Worm (Caenorhabditis elegans) whole organism, young adult: Measurements from ENCODE around the gene F53F4.1.
A peak's percentile ranks its signal among the peaks of the same experiment; 100 is the strongest.

ENCODE experiments used
- B0035.1 ChIP-seq: sonication (generic microtip); optimal IDR thresholded peaks from 2 replicates; lab custom pipeline; 2016; ENCODE audit warnings: missing genetic modification characterization, mild to moderate bottlenecking, missing compliant biosample characterization, missing genotype, missing genetic modification reagents
- B0336.3 ChIP-seq: fragments of 200-800 bp; sonication (Bioruptor generic); IDR thresholded peaks from 2 replicates; pipeline ENCODE4 v1.3.6; 2022; ENCODE audit warnings: missing genetic modification characterization, missing compliant biosample characterization
- C17E4.6 ChIP-seq: fragments of 200-800 bp; sonication (Bioruptor generic); IDR thresholded peaks from 2 replicates; pipeline ENCODE4 v1.3.6; 2022; ENCODE audit warnings: missing genetic modification reagents, missing genetic modification characterization, missing compliant biosample characterization
- F23B12.7 ChIP-seq: sonication (generic microtip); optimal IDR thresholded peaks from 2 replicates; lab custom pipeline; 2017; ENCODE audit warnings: missing genetic modification characterization, mild to moderate bottlenecking, missing compliant biosample characterization, antibody characterized with exemption, moderate library complexity; ENCODE audit not compliant: insufficient read depth
- F33H1.4 ChIP-seq: fragments of 200-800 bp; sonication (Bioruptor generic); IDR thresholded peaks from 2 replicates; pipeline ENCODE4 v1.3.6; 2022; ENCODE audit warnings: missing genetic modification reagents, missing genetic modification characterization, missing compliant biosample characterization
- F57A8.1 ChIP-seq: fragments of 200-800 bp; sonication (Bioruptor generic); optimal IDR thresholded peaks from 2 replicates; lab custom pipeline; 2018; ENCODE audit warnings: mild to moderate bottlenecking, missing genetic modification characterization, moderate library complexity, missing compliant biosample characterization
- K11D2.4 ChIP-seq: fragments of 200-800 bp; sonication (Bioruptor generic); IDR thresholded peaks from 2 replicates; pipeline ENCODE4 v1.3.6; 2022; ENCODE audit warnings: missing genetic modification reagents, missing genetic modification characterization, missing compliant biosample characterization
- Y53F4B.3 ChIP-seq: fragments of 200-800 bp; sonication (Bioruptor generic); IDR thresholded peaks from 2 replicates; pipeline ENCODE4 v1.3.6; 2022; ENCODE audit warnings: missing genetic modification reagents, missing genetic modification characterization, missing compliant biosample characterization
- ama-1 ChIP-seq, 3 experiments: fragments of 150-350 bp in 1 of 3; sonication (generic microtip) in 2 of 3; optimal IDR thresholded peaks; 2 replicates each; lab custom pipeline; 2014 to 2018; ENCODE audit warnings: missing biosample characterization in 2 of 3, missing genetic modification characterization in 2 of 3, missing genetic modification reagents in 2 of 3
- aptf-3 ChIP-seq: fragments of 200-800 bp; sonication (Bioruptor generic); IDR thresholded peaks from 2 replicates; pipeline ENCODE4 v1.3.6; 2022; ENCODE audit warnings: missing genetic modification characterization, missing compliant biosample characterization
- athp-1 ChIP-seq: sonication (generic microtip); optimal IDR thresholded peaks from 2 replicates; lab custom pipeline; 2017; ENCODE audit warnings: mild to moderate bottlenecking, missing genetic modification characterization, missing compliant biosample characterization
- ceh-27 ChIP-seq: fragments of 200-800 bp; sonication (Bioruptor generic); optimal IDR thresholded peaks from 2 replicates; lab custom pipeline; 2018; ENCODE audit warnings: mild to moderate bottlenecking, missing genetic modification characterization, moderate library complexity, missing compliant biosample characterization
- ceh-58 ChIP-seq: fragments of 200-800 bp; sonication (Bioruptor generic); IDR thresholded peaks from 2 replicates; pipeline ENCODE4 v1.3.6; 2022; ENCODE audit warnings: missing genetic modification characterization, missing compliant biosample characterization
- ceh-79 ChIP-seq: sonication (generic microtip); optimal IDR thresholded peaks from 2 replicates; lab custom pipeline; 2017; ENCODE audit warnings: mild to moderate bottlenecking, missing genetic modification characterization, missing compliant biosample characterization
- efl-1 ChIP-seq: fragments of 150-350 bp; optimal IDR thresholded peaks from 2 replicates; lab custom pipeline; 2014; ENCODE audit warnings: missing biosample characterization, missing genetic modification reagents, missing genetic modification characterization
- hlh-12 ChIP-seq: sonication (generic microtip); optimal IDR thresholded peaks from 2 replicates; lab custom pipeline; 2016; ENCODE audit warnings: missing genetic modification characterization, missing compliant biosample characterization
- hsf-1 ChIP-seq: fragments of 200-800 bp; sonication (Bioruptor generic); IDR thresholded peaks from 2 replicates; pipeline ENCODE4 v1.3.6; 2022; ENCODE audit warnings: missing genetic modification reagents, missing genetic modification characterization, missing compliant biosample characterization
- let-607 ChIP-seq, 2 experiments: fragments of 200-800 bp in 1 of 2; sonication (Bioruptor generic) in 1 of 2; sonication (generic microtip) in 1 of 2; optimal IDR thresholded peaks; 2 replicates each; lab custom pipeline; 2016 to 2018; ENCODE audit warnings: mild to moderate bottlenecking in 2 of 2, missing compliant biosample characterization in 2 of 2, missing genetic modification characterization in 2 of 2, moderate library complexity in 2 of 2, missing genotype in 1 of 2
- lin-26 ChIP-seq: fragments of 200-800 bp; sonication (Bioruptor generic); IDR thresholded peaks from 2 replicates; pipeline ENCODE4 v1.3.6; 2022; ENCODE audit warnings: missing genetic modification reagents, missing genetic modification characterization, missing compliant biosample characterization
- lin-35 ChIP-seq, 3 experiments: fragments of 150-350 bp in 2 of 3; sonication (generic microtip) in 1 of 3; optimal IDR thresholded peaks; 2 replicates each; lab custom pipeline; 2014 to 2018; ENCODE audit warnings: missing biosample characterization in 3 of 3, missing genetic modification characterization in 3 of 3, missing genetic modification reagents in 3 of 3
- lir-1 ChIP-seq: fragments of 200-800 bp; sonication (Bioruptor generic); conservative IDR thresholded peaks from 2 replicates; pipeline ENCODE4 v1.3.6; 2022; ENCODE audit warnings: missing genetic modification reagents, missing genetic modification characterization, missing compliant biosample characterization
- lsy-27 ChIP-seq: sonication (generic microtip); optimal IDR thresholded peaks from 2 replicates; lab custom pipeline; 2017; ENCODE audit warnings: missing genetic modification characterization, mild to moderate bottlenecking, missing compliant biosample characterization, antibody characterized with exemption, missing genotype, borderline replicate concordance; ENCODE audit not compliant: insufficient read depth
- madf-10 ChIP-seq: sonication (generic microtip); optimal IDR thresholded peaks from 2 replicates; lab custom pipeline; 2016; ENCODE audit warnings: mild to moderate bottlenecking, missing genetic modification characterization, missing compliant biosample characterization
- mcd-1 ChIP-seq: fragments of 200-800 bp; sonication (Bioruptor generic); IDR thresholded peaks from 2 replicates; pipeline ENCODE4 v1.3.6; 2022; ENCODE audit warnings: missing genetic modification reagents, missing genetic modification characterization, missing compliant biosample characterization
- mxl-1 ChIP-seq: sonication (generic microtip); optimal IDR thresholded peaks from 2 replicates; lab custom pipeline; 2016; ENCODE audit warnings: missing genetic modification characterization, missing compliant biosample characterization
- nhr-80 ChIP-seq: sonication (generic microtip); optimal IDR thresholded peaks from 2 replicates; lab custom pipeline; 2016; ENCODE audit warnings: missing genetic modification characterization, missing compliant biosample characterization
- rcor-1 ChIP-seq: fragments of 200-800 bp; sonication (Bioruptor generic); IDR thresholded peaks from 2 replicates; pipeline ENCODE4 v1.3.6; 2022; ENCODE audit warnings: missing genetic modification reagents, missing genetic modification characterization, missing compliant biosample characterization
- rec-8 ChIP-seq, 2 experiments: sonication (generic microtip); optimal IDR thresholded peaks; 2 replicates each; lab custom pipeline; 2016; ENCODE audit warnings: mild to moderate bottlenecking in 2 of 2, missing genetic modification characterization in 2 of 2, missing genetic modification reagents in 2 of 2, missing genotype in 2 of 2, missing biosample characterization in 1 of 2, missing compliant biosample characterization in 1 of 2, moderate library complexity in 1 of 2
- rpc-1 ChIP-seq, 2 experiments: fragments of 150-350 bp in 1 of 2; sonication (generic microtip) in 1 of 2; optimal IDR thresholded peaks; 2 replicates each; lab custom pipeline; 2014 to 2018; ENCODE audit warnings: missing biosample characterization in 1 of 2, missing genetic modification characterization in 1 of 2, missing genetic modification reagents in 1 of 2, missing genotype in 1 of 2
- sea-2 ChIP-seq: fragments of 200-800 bp; sonication (Bioruptor generic); IDR thresholded peaks from 2 replicates; pipeline ENCODE4 v1.3.6; 2022; ENCODE audit warnings: missing genetic modification characterization, missing compliant biosample characterization
- snpc-1.1 ChIP-seq: sonication (generic microtip); optimal IDR thresholded peaks from 2 replicates; lab custom pipeline; 2017; ENCODE audit warnings: missing genetic modification characterization, mild to moderate bottlenecking, missing compliant biosample characterization, antibody characterized with exemption, moderate library complexity, missing genotype, missing genetic modification reagents; ENCODE audit not compliant: insufficient read depth
- snpc-1.3 ChIP-seq: sonication (generic microtip); optimal IDR thresholded peaks from 2 replicates; lab custom pipeline; 2017; ENCODE audit warnings: missing genetic modification characterization, mild to moderate bottlenecking, missing compliant biosample characterization, antibody characterized with exemption, moderate library complexity, missing genotype, missing genetic modification reagents; ENCODE audit not compliant: insufficient read depth
- zim-3 ChIP-seq: sonication (generic microtip); optimal IDR thresholded peaks from 2 replicates; lab custom pipeline; 2017; ENCODE audit warnings: mild to moderate bottlenecking, missing genetic modification characterization, moderate library complexity, missing compliant biosample characterization
- ztf-18 ChIP-seq: sonication (generic microtip); optimal IDR thresholded peaks from 2 replicates; lab custom pipeline; 2016; ENCODE audit warnings: missing genotype, mild to moderate bottlenecking, missing genetic modification characterization, missing compliant biosample characterization
- ztf-28 ChIP-seq: fragments of 200-800 bp; sonication (Bioruptor generic); IDR thresholded peaks from 2 replicates; pipeline ENCODE4 v1.3.6; 2022; ENCODE audit warnings: missing genetic modification reagents, missing genetic modification characterization, missing compliant biosample characterization

Gene F53F4.1

DNA sequence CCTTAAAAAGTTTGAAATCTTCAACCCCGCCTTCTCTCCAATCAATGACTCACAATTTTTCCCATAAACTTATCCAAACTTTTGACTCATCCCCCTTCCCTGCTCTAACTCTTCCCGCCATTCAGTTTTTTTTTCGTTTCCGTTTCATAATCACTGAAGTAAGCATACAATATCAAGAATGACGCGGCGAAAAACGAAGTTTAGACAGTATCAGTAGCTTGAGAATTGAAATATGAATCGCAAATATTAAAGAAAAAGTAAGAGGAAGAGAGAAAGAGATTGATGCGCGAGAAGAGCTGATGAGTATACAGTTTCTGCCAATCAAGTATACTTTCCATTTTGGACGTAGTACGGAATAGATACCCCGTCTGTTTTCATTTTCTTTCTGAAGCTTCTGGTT, 7.1 kb upstream of the F53F4.1 start:
- peak; percentile 75 for TF ChIP-seq nhr-80
- no peak for TF ChIP-seq athp-1 (tag; lab: Kevin White, UChicago)
- no peak for TF ChIP-seq ceh-58 (GFP tag; lab: Robert Waterston, UW)
- TF ChIP-seq lin-26 (GFP tag; lab: Robert Waterston, UW) = no peak
- no peak for TF ChIP-seq snpc-1.1 (tag; lab: Kevin White, UChicago)

DNA sequence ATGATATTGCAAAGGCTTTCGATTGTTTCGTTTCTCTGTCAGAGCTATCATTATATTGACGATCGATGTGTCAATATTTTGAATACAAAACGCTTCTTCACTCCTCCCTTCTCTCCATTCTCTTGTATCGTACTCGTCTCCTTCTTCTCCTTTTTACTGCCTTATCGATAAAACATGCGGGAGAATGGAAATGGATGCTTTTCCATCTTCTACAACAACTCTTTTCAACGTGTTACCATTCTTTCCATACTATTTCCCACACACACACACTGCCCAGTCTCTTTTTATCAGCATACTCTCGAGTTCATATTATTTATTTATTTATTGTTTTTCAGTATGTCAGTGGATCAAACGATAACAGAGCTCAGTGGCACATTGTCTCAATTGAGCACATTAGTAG, 5.9 kb upstream of the F53F4.1 start, which contains the start of gene C50B8.6:
TSS of gene C50B8.6 (plus strand) at position 336 of the 400 bp plus-strand sequence.
- TF ChIP-seq nhr-80 (peak; percentile 82), lir-1 (GFP tag; lab: Robert Waterston, UW) (no peak), ztf-18 (tag; lab: Kevin White, UChicago) (no peak), ama-1 (optimal IDR thresholded peaks at IDR 0.05; lab: Kevin White, UChicago) (no peak), ama-1 (GFP tag; optimal IDR thresholded peaks at IDR 0.05; lab: Kevin White, UChicago) (no peak), snpc-1.3 (tag; lab: Kevin White, UChicago) (no peak)

DNA sequence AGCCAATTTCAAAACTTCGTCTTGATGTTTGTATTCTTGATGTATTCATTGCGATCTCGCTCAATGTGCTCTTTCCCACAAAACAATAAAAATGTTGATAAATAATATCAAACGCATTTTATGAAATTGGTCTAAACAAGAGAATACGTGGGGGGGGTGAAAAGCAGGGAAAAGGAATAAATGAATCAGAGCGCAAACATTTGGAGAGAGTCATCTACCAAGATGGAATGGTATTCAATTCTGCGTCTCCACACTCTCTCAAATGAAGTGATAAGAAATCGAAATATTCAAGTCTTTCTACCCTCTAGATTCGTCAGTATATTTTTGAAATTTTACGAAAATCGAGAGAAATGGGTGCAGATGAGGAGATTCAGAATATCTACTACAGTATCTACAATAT, 3.9 kb upstream of the F53F4.1 start, which contains the start of gene C50B8.5:
TSS of gene C50B8.5 (plus strand) at position 273 of the 400 bp plus-strand sequence.
- TF ChIP-seq let-607 (tag; optimal IDR thresholded peaks at IDR 0.05; lab: Kevin White, UChicago) (no peak), nhr-80 (peak; percentile 46)

DNA sequence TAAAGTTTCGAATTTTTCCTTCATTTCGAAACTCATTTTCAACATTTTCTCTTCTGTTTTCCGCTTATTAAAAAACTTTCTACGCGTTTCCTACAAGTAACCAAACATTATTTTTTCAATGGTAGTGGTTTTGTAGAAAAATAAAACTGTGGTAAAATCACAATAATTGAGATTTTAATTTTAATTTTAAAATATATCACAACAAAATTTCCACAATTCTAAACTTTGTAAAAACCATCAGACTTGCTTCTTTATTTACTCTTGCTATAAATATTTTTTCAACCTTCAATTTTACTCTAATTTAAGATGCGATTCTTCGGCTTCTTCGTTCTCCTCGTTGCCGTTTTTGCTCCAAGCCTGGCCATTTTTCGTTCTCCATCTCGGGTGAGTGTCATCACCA, 3.3 kb downstream of the F53F4.1 start, which contains the start of gene F53F4.17:
TSS of gene F53F4.17 (plus strand) at position 301 of the 400 bp plus-strand sequence.
- TF ChIP-seq mcd-1 (GFP tag; lab: Robert Waterston, UW) (no peak), ceh-79 (tag; lab: Kevin White, UChicago) (no peak), mxl-1 (tag; lab: Kevin White, UChicago) (no peak), ceh-27 (no peak), C17E4.6 (GFP tag; lab: Robert Waterston, UW) (no peak), F23B12.7 (no peak), ztf-28 (no peak), rec-8 (tag; optimal IDR thresholded peaks at IDR 0.05; lab: Kevin White, UChicago) (no peak), hlh-12 (tag; lab: Kevin White, UChicago) (no peak), K11D2.4 (GFP tag; lab: Robert Waterston, UW) (no peak), zim-3 (tag; lab: Kevin White, UChicago) (no peak), nhr-80 (no peak), rcor-1 (GFP tag; lab: Robert Waterston, UW) (no peak), lin-35 (GFP tag; optimal IDR thresholded peaks at IDR 0.05; lab: Kevin White, UChicago) (no peak)
- TF ChIP-seq, all 124 proteins: peak for 0

DNA sequence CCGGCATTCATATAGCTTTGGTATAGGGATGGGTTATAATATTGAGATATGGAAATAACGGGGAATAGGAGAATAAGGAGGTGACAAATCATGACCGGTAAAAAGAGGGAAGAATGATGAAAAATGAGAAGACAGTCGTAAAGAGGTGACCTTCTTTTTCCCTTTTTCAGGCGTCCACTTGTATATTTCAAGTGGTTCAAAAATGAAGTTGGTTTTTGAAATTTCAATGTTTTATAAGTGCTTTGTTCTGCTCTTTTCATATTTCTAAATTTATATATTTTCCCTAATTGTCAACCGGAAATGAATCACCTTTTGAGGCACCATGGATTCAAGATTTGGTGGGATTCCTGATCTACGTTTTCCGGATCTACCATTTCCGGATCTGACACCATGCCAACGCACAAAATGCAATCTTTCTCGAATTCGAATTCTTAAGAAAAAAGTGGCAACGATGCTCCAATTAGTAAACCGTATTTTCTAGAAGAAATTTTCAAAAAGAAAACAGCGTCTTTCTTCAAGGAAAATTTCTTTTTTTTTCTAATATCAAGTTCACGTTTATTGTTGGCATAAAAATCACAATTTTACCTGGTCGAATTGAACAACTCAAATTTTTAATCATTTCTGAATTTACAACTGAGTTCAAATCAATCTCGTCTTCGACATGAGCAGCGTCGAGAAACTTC, 5.1 kb downstream of the F53F4.1 start, which contains the start of the genes F53F4.2 and F53F4.18:
TSS of gene F53F4.2 (minus strand) at position 101 of the 683 bp plus-strand sequence.
TSS of gene F53F4.18 (plus strand) at position 633 of the 683 bp plus-strand sequence.
- TF ChIP-seq F33H1.4 (GFP tag; lab: Robert Waterston, UW) (no peak), rcor-1 (GFP tag; lab: Robert Waterston, UW) (no peak), hsf-1 (GFP tag; lab: Robert Waterston, UW) (no peak), madf-10 (tag; lab: Kevin White, UChicago) (no peak), F57A8.1 (no peak), efl-1 (GFP tag; lab: Kevin White, UChicago) (no peak), B0336.3 (no peak), Y53F4B.3 (GFP tag; lab: Robert Waterston, UW) (no peak), rpc-1 (optimal IDR thresholded peaks at IDR 0.05; lab: Kevin White, UChicago) (no peak), rpc-1 (tag; optimal IDR thresholded peaks at IDR 0.05; lab: Kevin White, UChicago) (no peak), ztf-18 (tag; lab: Kevin White, UChicago) (no peak), lsy-27 (no peak), aptf-3 (no peak), sea-2 (GFP tag; lab: Robert Waterston, UW) (no peak), snpc-1.3 (tag; lab: Kevin White, UChicago) (no peak), B0035.1 (no peak), nhr-80 (no peak)
- TF ChIP-seq, all 124 proteins: peak for 0
